Worm (Caenorhabditis elegans): ENCODE measurements around the gene C23G10.10.

Gene C23G10.10

ce11 chrIII:6198378-6199234 lies 15.2 kb downstream of the C23G10.10 start, which contains the start of the genes C23G10.7 and rpn-2 (continued):
- TF ChIP-seq F22D6.2 (tag; optimal IDR thresholded peaks at IDR 0.05) (no peak), him-1 (tag; optimal IDR thresholded peaks at IDR 0.05) (peak; percentile 46), madf-10 (tag; optimal IDR thresholded peaks at IDR 0.05) (no peak), F57A8.1 (GFP tag; optimal IDR thresholded peaks at IDR 0.05) (no peak), F52B5.7 (tag; optimal IDR thresholded peaks at IDR 0.05) (no peak), ets-4 (GFP tag; optimal IDR thresholded peaks at IDR 0.05) (no peak), die-1 (tag; optimal IDR thresholded peaks at IDR 0.05) (no peak), F37B4.10 (GFP tag; IDR thresholded peaks at IDR 0.05) (no peak), F49E8.2 (tag; optimal IDR thresholded peaks at IDR 0.05; ENCODE audit: insufficient read depth) (no peak), D2030.7 (GFP tag; IDR thresholded peaks at IDR 0.05) (peak; percentile 71; the same call in 1 of the 2 replicates), T26A5.8 (tag; optimal IDR thresholded peaks at IDR 0.05) (no peak), nhr-80 (tag; optimal IDR thresholded peaks at IDR 0.05) (peak; percentile 22), Y53G8AR.9 (GFP tag; conservative IDR thresholded peaks at IDR 0.05) (peak; percentile 69; the same call in 1 of the 2 replicates), fkh-3 (tag; optimal IDR thresholded peaks at IDR 0.05) (no peak), lin-35 (GFP tag; optimal IDR thresholded peaks at IDR 0.05) (peak in 1 of 3 experiments; percentile 80), F23B12.7 (tag; optimal IDR thresholded peaks at IDR 0.05; ENCODE audit: insufficient read depth) (peak; percentile 46), attf-3 (GFP tag; conservative IDR thresholded peaks at IDR 0.05) (peak; percentile 47; the same call in 1 of the 2 replicates), cebp-1 (GFP tag; IDR thresholded peaks at IDR 0.05) (no peak), cebp-1 (tag; optimal IDR thresholded peaks at IDR 0.05) (peak; percentile 67), unc-130 (GFP tag; optimal IDR thresholded peaks at IDR 0.05) (peak; percentile 64)

ce11 chrIII:6195718-6196117 lies 18.1 kb downstream of the C23G10.10 start:
- TF ChIP-seq xnd-1 (tag; optimal IDR thresholded peaks at IDR 0.05) (no peak), efl-1 (GFP tag; optimal IDR thresholded peaks at IDR 0.05) (no peak), madf-6 (GFP tag; IDR thresholded peaks at IDR 0.05) (peak; percentile 56), snpc-1.3 (tag; optimal IDR thresholded peaks at IDR 0.05; ENCODE audit: insufficient read depth) (peak; percentile 18), let-607 (tag; optimal IDR thresholded peaks at IDR 0.05) (no peak), lin-26 (GFP tag; IDR thresholded peaks at IDR 0.05) (no peak), K12H6.12 (tag; optimal IDR thresholded peaks at IDR 0.05) (no peak), pbrm-1 (GFP tag; IDR thresholded peaks at IDR 0.05) (0 out of 2 replicates have a peak, but pooled peaks have one; percentile 34), repo-1 (tag; optimal IDR thresholded peaks at IDR 0.05) (peak; percentile 50), lsl-1 (GFP tag; optimal IDR thresholded peaks at IDR 0.05) (peak; percentile 40), ceh-58 (GFP tag; IDR thresholded peaks at IDR 0.05) (0 out of 2 replicates have a peak, but pooled peaks have one; percentile 34), fkh-3 (tag; optimal IDR thresholded peaks at IDR 0.05) (peak; percentile 11), rpc-1 (optimal IDR thresholded peaks at IDR 0.05) (no peak), rpc-1 (tag; optimal IDR thresholded peaks at IDR 0.05) (no peak), madf-10 (tag; optimal IDR thresholded peaks at IDR 0.05) (no peak), attf-3 (GFP tag; conservative IDR thresholded peaks at IDR 0.05) (no peak), dpff-1 (tag; optimal IDR thresholded peaks at IDR 0.05) (peak; percentile 27), F49E8.2 (tag; optimal IDR thresholded peaks at IDR 0.05; ENCODE audit: insufficient read depth) (peak; percentile 76), dpl-1 (GFP tag; optimal IDR thresholded peaks at IDR 0.05) (no peak), ceh-91 (GFP tag; IDR thresholded peaks at IDR 0.05) (no peak), F10E7.11 (tag; optimal IDR thresholded peaks at IDR 0.05) (peak; percentile 33), die-1 (tag; optimal IDR thresholded peaks at IDR 0.05) (no peak), athp-1 (tag; optimal IDR thresholded peaks at IDR 0.05) (no peak)
